Worm (Caenorhabditis elegans) whole organism, L3 larva: Measurements from ENCODE around the gene nhr-114.

Experiments
- aly-2 ChIP-seq: fragments of 150-350 bp; optimal IDR thresholded peaks from 2 replicates; lab custom pipeline; 2014; ENCODE audit warnings: missing biosample characterization, missing genetic modification characterization
- lin-15B ChIP-seq: fragments of 150-350 bp; optimal IDR thresholded peaks from 2 replicates; lab custom pipeline; 2014; ENCODE audit warnings: missing biosample characterization, missing genetic modification characterization
- nhr-11 ChIP-seq: fragments of 150-350 bp; optimal IDR thresholded peaks from 2 replicates; lab custom pipeline; 2014; ENCODE audit warnings: missing biosample characterization, missing genetic modification characterization
- ztf-4 ChIP-seq: fragments of 150-350 bp; optimal IDR thresholded peaks from 2 replicates; lab custom pipeline; 2014; ENCODE audit warnings: missing biosample characterization, missing genetic modification characterization

DNA sequence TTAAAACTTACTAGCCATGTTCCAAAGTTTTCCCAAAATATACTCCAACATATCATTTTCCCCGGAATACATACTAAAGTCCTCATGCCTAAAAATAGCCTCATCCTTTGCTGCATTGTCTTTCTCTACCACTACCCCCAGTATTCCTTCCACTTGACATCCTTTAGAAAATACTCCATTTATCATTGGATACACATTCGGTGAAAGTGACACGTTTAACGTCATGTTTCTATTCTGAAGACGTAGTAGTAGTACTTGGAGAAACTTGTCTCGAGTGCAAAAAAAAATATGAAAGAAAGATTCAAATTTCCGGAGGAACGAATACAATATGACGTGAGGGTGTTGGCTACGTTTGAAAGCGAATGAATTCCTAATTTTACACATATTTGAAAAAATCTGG is 29.9 kb downstream of the nhr-114 start:
- TF ChIP-seq aly-2 (tag; lab: Kevin White, UChicago) (no peak), ztf-4 (no peak), lin-15B (tag; lab: Kevin White, UChicago) (no peak), nhr-11 (tag; lab: Kevin White, UChicago) (no peak)
